Fruit fly (Drosophila melanogaster) whole organism, embryonic: ENCODE results near the gene be.
A peak's percentile ranks its signal among the peaks of the same experiment; 100 is the strongest.

Experiments used
- Abd-B ChIP-seq: fragments of 200-800 bp; sonication (Bioruptor generic); optimal IDR thresholded peaks from 2 replicates; lab custom pipeline; 2018; ENCODE audit warnings: missing biosample characterization, mild to moderate bottlenecking, missing genetic modification characterization, moderate library complexity
- Antp ChIP-seq: fragments of 200-800 bp; sonication (Bioruptor generic); optimal IDR thresholded peaks from 3 replicates; lab custom pipeline; 2016; ENCODE audit warnings: missing biosample characterization, missing genetic modification characterization
- Bdp1 ChIP-seq: fragments of 200-800 bp; sonication (Bioruptor generic); optimal IDR thresholded peaks from 3 replicates; lab custom pipeline; 2016; ENCODE audit warnings: missing biosample characterization, missing genetic modification characterization
- Blimp-1 ChIP-seq: fragments of 200-800 bp; sonication (Bioruptor generic); optimal IDR thresholded peaks from 3 replicates; lab custom pipeline; 2018; ENCODE audit warnings: missing biosample characterization, missing genetic modification characterization, mild to moderate bottlenecking, moderate library complexity, missing genetic modification reagents
- BtbVII ChIP-seq: fragments of 200-800 bp; sonication (Bioruptor generic); optimal IDR thresholded peaks from 3 replicates; lab custom pipeline; 2017; ENCODE audit warnings: missing biosample characterization, mild to moderate bottlenecking, missing genetic modification characterization
- CG12219 ChIP-seq: fragments of 200-800 bp; sonication (Bioruptor generic); optimal IDR thresholded peaks from 3 replicates; lab custom pipeline; 2018; ENCODE audit warnings: missing biosample characterization, mild to moderate bottlenecking, missing genetic modification characterization
- CG12236 ChIP-seq: fragments of 200-800 bp; sonication (Bioruptor generic); optimal IDR thresholded peaks from 2 replicates; lab custom pipeline; 2016; ENCODE audit warnings: missing biosample characterization, missing genetic modification characterization
- CG13287 ChIP-seq: fragments of 200-800 bp; sonication (Bioruptor generic); IDR thresholded peaks from 2 replicates; pipeline ENCODE4 v1.3.6; 2022; ENCODE audit warnings: missing biosample characterization, missing genetic modification characterization; ENCODE audit not compliant: partially characterized antibody
- CG1602 ChIP-seq: fragments of 200-800 bp; sonication (Bioruptor generic); optimal IDR thresholded peaks from 3 replicates; lab custom pipeline; 2016; ENCODE audit warnings: missing biosample characterization, missing genetic modification characterization
- CG2116 ChIP-seq: fragments of 200-800 bp; sonication (Bioruptor generic); optimal IDR thresholded peaks from 3 replicates; lab custom pipeline; 2018; ENCODE audit warnings: missing biosample characterization, mild to moderate bottlenecking, missing genetic modification characterization
- CG2678 ChIP-seq: fragments of 200-800 bp; sonication (Bioruptor generic); optimal IDR thresholded peaks from 3 replicates; lab custom pipeline; 2019; ENCODE audit warnings: missing biosample characterization, mild to moderate bottlenecking, missing genetic modification characterization, moderate library complexity
- CG30431 ChIP-seq: fragments of 200-800 bp; sonication (Bioruptor generic); optimal IDR thresholded peaks from 2 replicates; lab custom pipeline; 2017; ENCODE audit warnings: missing biosample characterization, missing genetic modification characterization
- CG42726 ChIP-seq: fragments of 200-800 bp; sonication (Bioruptor generic); IDR thresholded peaks from 2 replicates; pipeline ENCODE4 v1.3.6; 2022; ENCODE audit warnings: missing biosample characterization, missing genetic modification characterization; ENCODE audit not compliant: partially characterized antibody
- CG7963 ChIP-seq: fragments of 200-800 bp; sonication (Bioruptor generic); IDR thresholded peaks from 3 replicates; pipeline ENCODE4 v1.3.6; 2022; ENCODE audit warnings: missing biosample characterization, missing genetic modification characterization; ENCODE audit not compliant: partially characterized antibody
- CG7987 ChIP-seq: fragments of 200-800 bp; sonication (Bioruptor generic); optimal IDR thresholded peaks from 2 replicates; lab custom pipeline; 2018; ENCODE audit warnings: missing biosample characterization, mild to moderate bottlenecking, missing genetic modification characterization, moderate library complexity
- CoRest ChIP-seq: fragments of 200-800 bp; sonication (Bioruptor generic); optimal IDR thresholded peaks from 3 replicates; lab custom pipeline; 2018; ENCODE audit warnings: missing biosample characterization, mild to moderate bottlenecking, missing genetic modification characterization, moderate library complexity
- Dip3 ChIP-seq: fragments of 200-800 bp; sonication (Bioruptor generic); optimal IDR thresholded peaks from 3 replicates; lab custom pipeline; 2016; ENCODE audit warnings: missing biosample characterization, missing genetic modification characterization
- Dref ChIP-seq: fragments of 200-800 bp; sonication (Bioruptor generic); IDR thresholded peaks from 2 replicates; pipeline ENCODE4 v1.3.6; 2022; ENCODE audit warnings: missing biosample characterization, missing genetic modification characterization
- E2f1 ChIP-seq: fragments of 200-800 bp; sonication (Bioruptor generic); IDR thresholded peaks from 2 replicates; pipeline ENCODE4 v1.3.6; 2022; ENCODE audit warnings: missing biosample characterization, missing genetic modification characterization
- Gsc ChIP-seq: fragments of 200-800 bp; sonication (Bioruptor generic); IDR thresholded peaks from 2 replicates; pipeline ENCODE4 v1.3.6; 2022; ENCODE audit warnings: missing biosample characterization, missing genetic modification characterization
- Lhr ChIP-seq: fragments of 200-800 bp; sonication (Bioruptor generic); optimal IDR thresholded peaks from 3 replicates; lab custom pipeline; 2017; ENCODE audit warnings: mild to moderate bottlenecking, missing biosample characterization, missing genetic modification reagents, missing genetic modification characterization
- Lim3 ChIP-seq: fragments of 200-800 bp; sonication (Bioruptor generic); IDR thresholded peaks from 2 replicates; pipeline ENCODE4 v1.3.6; 2022; ENCODE audit warnings: missing biosample characterization, missing genetic modification characterization
- MESR4 ChIP-seq: fragments of 200-800 bp; sonication (Bioruptor generic); optimal IDR thresholded peaks from 2 replicates; lab custom pipeline; 2018; ENCODE audit warnings: missing biosample characterization, mild to moderate bottlenecking, missing genetic modification characterization, moderate library complexity
- MTF-1 ChIP-seq: fragments of 200-800 bp; sonication (Bioruptor generic); optimal IDR thresholded peaks from 2 replicates; lab custom pipeline; 2018; ENCODE audit warnings: missing biosample characterization, mild to moderate bottlenecking, missing genetic modification characterization, borderline replicate concordance
- Med ChIP-seq: fragments of 200-800 bp; sonication (Bioruptor generic); peaks from one replicate; lab custom pipeline; 2016; ENCODE audit warnings: missing biosample characterization, missing genetic modification characterization, mild to moderate bottlenecking, inconsistent platforms, moderate library complexity
- Mrtf ChIP-seq: fragments of 200-800 bp; sonication (Bioruptor generic); IDR thresholded peaks from 3 replicates; pipeline ENCODE4 v1.3.6; 2022; ENCODE audit warnings: missing biosample characterization, missing genetic modification characterization
- Oli ChIP-seq: fragments of 200-800 bp; sonication (Bioruptor generic); optimal IDR thresholded peaks from 2 replicates; lab custom pipeline; 2018; ENCODE audit warnings: missing biosample characterization, mild to moderate bottlenecking, missing genetic modification characterization, moderate library complexity
- PHDP ChIP-seq: fragments of 200-800 bp; sonication (Bioruptor generic); optimal IDR thresholded peaks from 3 replicates; lab custom pipeline; 2018; ENCODE audit warnings: missing biosample characterization, mild to moderate bottlenecking, missing genetic modification characterization, moderate library complexity
- Ptx1 ChIP-seq: fragments of 200-800 bp; sonication (Bioruptor generic); IDR thresholded peaks from 2 replicates; pipeline ENCODE4 v1.3.6; 2022; ENCODE audit warnings: missing biosample characterization, missing genetic modification characterization
- Stat92E ChIP-seq, 3 experiments: fragments of >200 bp in 2 of 3; fragments of 200-800 bp in 1 of 3; sonication (Bioruptor generic) in 1 of 3; optimal IDR thresholded peaks; 2 replicates each; lab custom pipeline; 2017 to 2019; ENCODE audit warnings: missing biosample characterization in 3 of 3, missing genetic modification characterization in 3 of 3, mild to moderate bottlenecking in 1 of 3, moderate library complexity in 1 of 3
- Trl ChIP-seq, 3 experiments: fragments of >200 bp in 2 of 3; fragments of 200-800 bp in 1 of 3; sonication (Bioruptor generic) in 1 of 3; optimal IDR thresholded peaks; 2 replicates in 1 of 3; 3 replicates in 2 of 3; lab custom pipeline; 2016 to 2017; ENCODE audit warnings: missing biosample characterization in 1 of 3, missing genetic modification characterization in 1 of 3
- aop ChIP-seq: fragments of 200-800 bp; sonication (Bioruptor generic); IDR thresholded peaks from 2 replicates; pipeline ENCODE4 v1.3.6; 2022; ENCODE audit warnings: missing biosample characterization, missing genetic modification characterization
- chm ChIP-seq: fragments of 200-800 bp; sonication (Bioruptor generic); IDR thresholded peaks from 2 replicates; pipeline ENCODE4 v1.3.6; 2022; ENCODE audit warnings: missing biosample characterization, missing genetic modification characterization
- da ChIP-seq: fragments of 200-800 bp; sonication (Bioruptor generic); optimal IDR thresholded peaks from 2 replicates; lab custom pipeline; 2016; ENCODE audit warnings: missing biosample characterization, missing genetic modification characterization
- esg ChIP-seq: fragments of 200-800 bp; sonication (Bioruptor generic); conservative IDR thresholded peaks from 2 replicates; pipeline ENCODE4 v1.3.6; 2022; ENCODE audit warnings: missing biosample characterization, missing genetic modification characterization
- eve ChIP-seq, 2 experiments: fragments of >200 bp; optimal IDR thresholded peaks; 2 replicates each; lab custom pipeline; 2017; ENCODE audit warnings: missing biosample characterization in 2 of 2, missing genetic modification characterization in 2 of 2
- grn ChIP-seq: fragments of 200-800 bp; sonication (Bioruptor generic); optimal IDR thresholded peaks from 3 replicates; lab custom pipeline; 2017; ENCODE audit warnings: missing biosample characterization, missing genetic modification characterization
- mam ChIP-seq: fragments of 200-800 bp; sonication (Bioruptor generic); optimal IDR thresholded peaks from 3 replicates; lab custom pipeline; 2016; ENCODE audit warnings: missing biosample characterization, missing genetic modification characterization
- nom ChIP-seq: fragments of 200-800 bp; sonication (Bioruptor generic); optimal IDR thresholded peaks from 2 replicates; lab custom pipeline; 2017; ENCODE audit warnings: missing biosample characterization, missing genetic modification characterization, mild to moderate bottlenecking, moderate library complexity, missing genetic modification reagents
- otp ChIP-seq: fragments of 200-800 bp; sonication (Bioruptor generic); IDR thresholded peaks from 3 replicates; pipeline ENCODE4, ENCODE4 v1.3.6; 2022; ENCODE audit warnings: missing biosample characterization, missing genetic modification characterization
- pfk ChIP-seq: fragments of 200-800 bp; sonication (Bioruptor generic); optimal IDR thresholded peaks from 2 replicates; lab custom pipeline; 2018; ENCODE audit warnings: missing biosample characterization, mild to moderate bottlenecking, missing genetic modification characterization, moderate library complexity
- psq ChIP-seq: fragments of 200-800 bp; sonication (Bioruptor generic); optimal IDR thresholded peaks from 2 replicates; lab custom pipeline; 2017; ENCODE audit warnings: missing biosample characterization, missing genetic modification characterization
- schlank ChIP-seq: fragments of 200-800 bp; sonication (Bioruptor generic); optimal IDR thresholded peaks from 2 replicates; lab custom pipeline; 2018; ENCODE audit warnings: missing biosample characterization, mild to moderate bottlenecking, missing genetic modification characterization
- scrt ChIP-seq: fragments of 200-800 bp; sonication (Bioruptor generic); optimal IDR thresholded peaks from 2 replicates; lab custom pipeline; 2018; ENCODE audit warnings: missing biosample characterization, mild to moderate bottlenecking, missing genetic modification characterization, moderate library complexity
- sens-2 ChIP-seq: fragments of 200-800 bp; sonication (Bioruptor generic); IDR thresholded peaks from 2 replicates; pipeline ENCODE4 v1.3.6; 2022; ENCODE audit warnings: missing biosample characterization, missing genetic modification characterization
- shn ChIP-seq: fragments of 200-800 bp; sonication (Bioruptor generic); optimal IDR thresholded peaks from 3 replicates; lab custom pipeline; 2016; ENCODE audit warnings: missing biosample characterization, missing genetic modification characterization
- slbo ChIP-seq: fragments of 200-800 bp; sonication (Bioruptor generic); IDR thresholded peaks from 2 replicates; pipeline ENCODE4 v1.3.6; 2022; ENCODE audit warnings: missing biosample characterization, missing genetic modification characterization
- unpg ChIP-seq: fragments of 200-800 bp; sonication (Bioruptor generic); optimal IDR thresholded peaks from 3 replicates; lab custom pipeline; 2018; ENCODE audit warnings: missing biosample characterization, mild to moderate bottlenecking, missing genetic modification characterization, moderate library complexity
- zfh2 ChIP-seq: fragments of 200-800 bp; sonication (Bioruptor generic); optimal IDR thresholded peaks from 2 replicates; lab custom pipeline; 2016; ENCODE audit warnings: missing biosample characterization, missing genetic modification characterization

The be gene

DNA sequence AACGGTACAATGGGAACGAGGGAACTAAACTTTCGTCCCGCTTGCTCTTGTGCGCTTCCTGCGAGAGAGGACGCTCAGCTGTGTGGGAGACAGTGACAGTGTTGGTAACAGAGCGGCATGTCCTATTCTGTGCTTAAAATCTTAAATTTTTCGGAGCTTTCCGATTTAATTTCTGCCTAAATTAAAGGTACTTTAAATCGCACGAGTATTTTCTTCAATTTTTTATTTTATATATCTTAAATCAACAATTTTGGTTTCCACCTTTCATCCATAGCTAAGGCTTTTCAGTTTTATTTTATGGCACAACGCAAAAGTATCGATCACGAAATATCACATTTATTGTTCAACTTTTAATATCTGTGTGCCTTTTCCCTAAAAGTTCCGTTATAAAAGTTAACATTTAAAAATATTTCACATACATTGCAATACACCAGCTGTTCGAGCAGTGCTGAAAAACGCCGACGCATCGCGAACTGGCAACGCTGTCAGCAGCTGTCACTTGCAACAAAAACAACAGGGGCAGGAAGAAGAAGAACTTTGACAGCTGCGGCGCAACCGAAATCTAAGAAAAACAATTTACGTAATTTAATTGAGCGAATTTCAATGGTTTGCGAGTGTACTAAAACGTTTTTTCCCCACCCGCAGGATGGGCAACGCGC lies 39.3 kb downstream of the be start, which contains the start of the genes hiw and ND-B18 (continued):
- TF ChIP-seq eve (GFP tag; optimal IDR thresholded peaks at IDR 0.05; lab: Kevin White, UChicago) (no peak), CG1602 (no peak), pfk (GFP tag; lab: Kevin White, UChicago) (no peak), Oli (tag; lab: Kevin White, UChicago) (no peak), BtbVII (GFP tag; lab: Kevin White, UChicago) (no peak), Blimp-1 (no peak), da (GFP tag; lab: Kevin White, UChicago) (peak; percentile 52), CoRest (tag; lab: Kevin White, UChicago) (peak; percentile 47), Lhr (GFP tag; lab: Kevin White, UChicago) (peak; percentile 9), Med (GFP tag; lab: Kevin White, UChicago) (peak; percentile 82), Abd-B (GFP tag; lab: Kevin White, UChicago) (no peak), CG13287 (GFP tag; lab: Robert Waterston, UW) (peak; percentile 34; the same call in 1 of the 2 replicates), Gsc (GFP tag; lab: Robert Waterston, UW) (no peak), otp (GFP tag; lab: Robert Waterston, UW) (no peak), Ptx1 (no peak), shn (peak; percentile 4), psq (GFP tag; lab: Kevin White, UChicago) (no peak), CG7987 (GFP tag; lab: Kevin White, UChicago) (peak; percentile 29), mam (GFP tag; lab: Kevin White, UChicago) (peak; percentile 39), Dref (GFP tag; lab: Robert Waterston, UW) (peak; percentile 28; the same call in 1 of the 2 replicates), Stat92E (GFP tag; optimal IDR thresholded peaks at IDR 0.05; lab: Kevin White, UChicago) (no peak), MESR4 (GFP tag; lab: Kevin White, UChicago) (peak; percentile 70), CG2678 (tag; lab: Kevin White, UChicago) (no peak), Dip3 (GFP tag; lab: Kevin White, UChicago) (peak; percentile 5), E2f1 (GFP tag; lab: Robert Waterston, UW) (no peak), aop (GFP tag; lab: Robert Waterston, UW) (no peak), grn (GFP tag; lab: Kevin White, UChicago) (no peak), CG12219 (no peak), PHDP (tag; lab: Kevin White, UChicago) (peak; percentile 8), chm (GFP tag; lab: Robert Waterston, UW) (0 out of 2 replicates have a peak, but pooled peaks have one; percentile 50), CG7963 (GFP tag; lab: Robert Waterston, UW) (no peak), esg (no peak), unpg (GFP tag; lab: Kevin White, UChicago) (peak; percentile 6), MTF-1 (no peak), CG2116 (GFP tag; lab: Kevin White, UChicago) (peak; percentile 47), CG12236 (GFP tag; lab: Kevin White, UChicago) (no peak), slbo (GFP tag; lab: Robert Waterston, UW) (no peak; the same call in 1 of the 2 replicates), Lim3 (GFP tag; lab: Robert Waterston, UW) (no peak), sens-2 (GFP tag; lab: Robert Waterston, UW) (no peak), scrt (GFP tag; lab: Kevin White, UChicago) (no peak), Bdp1 (GFP tag; lab: Kevin White, UChicago) (no peak), nom (GFP tag; lab: Kevin White, UChicago) (no peak), Mrtf (GFP tag; lab: Robert Waterston, UW) (no peak), zfh2 (GFP tag; lab: Kevin White, UChicago) (peak; percentile 43), Trl (optimal IDR thresholded peaks at IDR 0.05; lab: Kevin White, UChicago) (peak; percentile 7 to 22), Trl (GFP tag; optimal IDR thresholded peaks at IDR 0.05; lab: Kevin White, UChicago) (peak; percentile 27), schlank (tag; lab: Kevin White, UChicago) (no peak), Antp (GFP tag; lab: Kevin White, UChicago) (peak; percentile 10), CG42726 (GFP tag; lab: Robert Waterston, UW) (no peak), CG30431 (GFP tag; lab: Kevin White, UChicago) (no peak)
